Fruit fly (Drosophila melanogaster): Measurements from ENCODE around the gene Fit2.

Fit2 gene

dm6 chr3L:17047811-17048239 lies 23.7 kb downstream of the Fit2 start (continued):
- TF ChIP-seq dl (GFP tag; optimal IDR thresholded peaks at IDR 0.05; ENCODE audit: insufficient read depth in 1 of 2, partially characterized antibody in 2 of 2) (no peak), sv (GFP tag; optimal IDR thresholded peaks at IDR 0.05) (no peak), psq (GFP tag; optimal IDR thresholded peaks at IDR 0.05) (peak; percentile 43), dsf (GFP tag; optimal IDR thresholded peaks at IDR 0.05; ENCODE audit: borderline replicate concordance) (no peak), Hr78 (GFP tag; optimal IDR thresholded peaks at IDR 0.05) (no peak), Mio (GFP tag; optimal IDR thresholded peaks at IDR 0.05) (no peak), lola (GFP tag; optimal IDR thresholded peaks at IDR 0.05) (no peak), GATAd (GFP tag; optimal IDR thresholded peaks at IDR 0.05) (no peak), Rel (GFP tag; optimal IDR thresholded peaks at IDR 0.05) (no peak), Rel (tag; optimal IDR thresholded peaks at IDR 0.05) (no peak), Abd-B (GFP tag; optimal IDR thresholded peaks at IDR 0.05) (no peak), pan (optimal IDR thresholded peaks at IDR 0.05) (no peak), Sp1 (GFP tag; optimal IDR thresholded peaks at IDR 0.05) (peak; percentile 33), ey (GFP tag; optimal IDR thresholded peaks at IDR 0.05) (no peak), woc (GFP tag; optimal IDR thresholded peaks at IDR 0.05) (no peak)

- TF ChIP-seq Hr78 (GFP tag; optimal IDR thresholded peaks at IDR 0.05) (no peak), dmrt93B (GFP tag; optimal IDR thresholded peaks at IDR 0.05) (no peak), CG9705 (GFP tag; optimal IDR thresholded peaks at IDR 0.05) (no peak), Abd-B (GFP tag; optimal IDR thresholded peaks at IDR 0.05) (no peak), CG32264 (GFP tag; optimal IDR thresholded peaks at IDR 0.05) (no peak), sv (GFP tag; optimal IDR thresholded peaks at IDR 0.05) (no peak), N (GFP tag; optimal IDR thresholded peaks at IDR 0.05) (no peak), CrebA (GFP tag; optimal IDR thresholded peaks at IDR 0.05; ENCODE audit: borderline replicate concordance) (no peak), Hr83 (GFP tag; optimal IDR thresholded peaks at IDR 0.05; ENCODE audit: poor library complexity, severe bottlenecking) (no peak), Sp1 (GFP tag; optimal IDR thresholded peaks at IDR 0.05) (no peak), OdsH (GFP tag; optimal IDR thresholded peaks at IDR 0.05) (no peak), Dfd (GFP tag; optimal IDR thresholded peaks at IDR 0.05) (no peak), rgr (GFP tag; optimal IDR thresholded peaks at IDR 0.05) (no peak), usp (GFP tag; optimal IDR thresholded peaks at IDR 0.05) (no peak), Jra (GFP tag; optimal IDR thresholded peaks at IDR 0.05) (no peak)
These were observed 25.2 kb downstream of the Fit2 start, which contains the start of gene rogdi for dm6 chr3L:17049314-17049713. TSS of gene rogdi (plus strand) at chr3L:17049512.

dm6 chr3L:17049912-17050345 lies 25.8 kb downstream of the Fit2 start:
- TF ChIP-seq Rel (GFP tag; optimal IDR thresholded peaks at IDR 0.05) (no peak), Rel (tag; optimal IDR thresholded peaks at IDR 0.05) (peak; percentile 45), psq (GFP tag; optimal IDR thresholded peaks at IDR 0.05) (no peak), h (GFP tag; optimal IDR thresholded peaks at IDR 0.05) (peak; percentile 49), Sp1 (GFP tag; optimal IDR thresholded peaks at IDR 0.05) (peak; percentile 19), Abd-B (GFP tag; optimal IDR thresholded peaks at IDR 0.05) (no peak)

dm6 chr3L:17050661-17051452 lies 26.7 kb downstream of the Fit2 start:
- TF ChIP-seq pan (optimal IDR thresholded peaks at IDR 0.05) = no peak
- peak; percentile 1 for TF ChIP-seq Hnf4 (GFP tag; optimal IDR thresholded peaks at IDR 0.05)
- TF ChIP-seq rgr (GFP tag; optimal IDR thresholded peaks at IDR 0.05) = peak; percentile 11
- TF ChIP-seq ey (GFP tag; optimal IDR thresholded peaks at IDR 0.05) = no peak
- no peak for TF ChIP-seq Dif (GFP tag; optimal IDR thresholded peaks at IDR 0.05; ENCODE audit: partially characterized antibody)
- TF ChIP-seq Hr78 (GFP tag; optimal IDR thresholded peaks at IDR 0.05) = no peak
- peak; percentile 52 for TF ChIP-seq tai (GFP tag; optimal IDR thresholded peaks at IDR 0.05)
- peak; percentile 7 for TF ChIP-seq Myc (optimal IDR thresholded peaks at IDR 0.05)
- TF ChIP-seq dl (GFP tag; optimal IDR thresholded peaks at IDR 0.05; ENCODE audit: insufficient read depth in 1 of 2, partially characterized antibody in 2 of 2) = no peak
- TF ChIP-seq HLH106 (tag; optimal IDR thresholded peaks at IDR 0.05) = no peak
- no peak for TF ChIP-seq dsf (GFP tag; optimal IDR thresholded peaks at IDR 0.05; ENCODE audit: borderline replicate concordance)

dm6 chr3L:17051472-17051871 lies 27.3 kb downstream of the Fit2 start:
- TF ChIP-seq dsf (GFP tag; optimal IDR thresholded peaks at IDR 0.05; ENCODE audit: borderline replicate concordance) = no peak
- no peak for TF ChIP-seq Dif (GFP tag; optimal IDR thresholded peaks at IDR 0.05; ENCODE audit: partially characterized antibody)
- TF ChIP-seq rgr (GFP tag; optimal IDR thresholded peaks at IDR 0.05) = no peak
